Worm (Caenorhabditis elegans): Measurements from ENCODE around the gene gyg-2.

DNA sequence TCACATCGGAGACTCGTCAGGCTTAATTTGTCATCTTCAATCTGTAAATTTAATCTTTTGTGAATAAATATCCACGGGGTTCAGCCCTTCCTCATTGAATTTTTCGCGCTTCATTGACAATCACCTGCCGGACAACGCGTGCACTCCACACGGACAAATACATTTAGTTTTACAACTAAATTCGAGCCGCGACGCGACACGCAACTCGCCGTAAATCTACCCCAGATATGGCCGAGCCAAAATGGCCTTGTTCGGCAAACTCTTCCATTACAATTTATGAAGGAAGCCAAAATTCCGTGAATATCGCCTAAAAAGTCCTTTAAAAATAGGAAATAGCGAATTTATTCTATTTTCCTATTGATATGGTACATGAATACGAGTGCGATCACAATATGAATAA, 1.3 kb downstream of the gyg-2 start:
- TF ChIP-seq scrt-1 (GFP tag; IDR thresholded peaks at IDR 0.05) (no peak), ceh-13 (GFP tag; optimal IDR thresholded peaks at IDR 0.05) (no peak), tbx-11 (GFP tag; IDR thresholded peaks at IDR 0.05) (no peak), ama-1 (optimal IDR thresholded peaks at IDR 0.05) (no peak), aly-1 (tag; optimal IDR thresholded peaks at IDR 0.05) (no peak), pes-1 (GFP tag; IDR thresholded peaks at IDR 0.05) (no peak)

All from whole organism, early embryonic.